Worm (Caenorhabditis elegans) whole organism, L4 larva: ENCODE results near the gene R160.10.
"Not testable (repeated sequence)": the region's sequence is repeated elsewhere in the genome, so short reads cannot be mapped to it uniquely, and the experiment has no call there.

Source experiments
- D1046.2 ChIP-seq: fragments of 200-800 bp; sonication (Bioruptor generic); IDR thresholded peaks from 2 replicates; pipeline ENCODE4 v1.3.6; 2022; ENCODE audit warnings: missing genetic modification characterization, missing compliant biosample characterization
- F44E2.7 ChIP-seq: fragments of 200-800 bp; sonication (Bioruptor generic); IDR thresholded peaks from 2 replicates; pipeline ENCODE4 v2.1.2; 2022; ENCODE audit warnings: missing genetic modification characterization, missing compliant biosample characterization
- T26A8.4 ChIP-seq: fragments of 200-800 bp; sonication (Bioruptor generic); IDR thresholded peaks from 2 replicates; pipeline ENCODE4 v1.3.6; 2022; ENCODE audit warnings: missing genetic modification characterization, missing compliant biosample characterization
- aha-1 ChIP-seq: fragments of 150-350 bp; peaks from one replicate; lab custom pipeline; 2014; ENCODE audit warnings: missing biosample characterization, missing genetic modification characterization
- aly-2 ChIP-seq: sonication (generic microtip); optimal IDR thresholded peaks from 2 replicates; lab custom pipeline; 2018; ENCODE audit warnings: missing biosample characterization, missing genetic modification characterization
- ceh-20 ChIP-seq: fragments of 200-800 bp; sonication (Bioruptor generic); IDR thresholded peaks from 2 replicates; pipeline ENCODE4 v1.3.6; 2022; ENCODE audit warnings: missing genetic modification reagents, missing genetic modification characterization, missing compliant biosample characterization
- ceh-28 ChIP-seq: fragments of 150-350 bp; optimal IDR thresholded peaks from 2 replicates; lab custom pipeline; 2014; ENCODE audit warnings: missing biosample characterization, missing genetic modification reagents, missing genetic modification characterization
- ceh-62 ChIP-seq: sonication (generic microtip); optimal IDR thresholded peaks from 2 replicates; lab custom pipeline; 2017; ENCODE audit warnings: missing biosample characterization, missing genetic modification characterization
- ceh-82 ChIP-seq: sonication (generic microtip); optimal IDR thresholded peaks from 2 replicates; lab custom pipeline; 2017; ENCODE audit warnings: missing biosample characterization, missing genetic modification characterization
- cey-2 ChIP-seq: sonication (generic microtip); optimal IDR thresholded peaks from 3 replicates; lab custom pipeline; 2017; ENCODE audit warnings: missing genetic modification characterization, mild to moderate bottlenecking, missing compliant biosample characterization, antibody characterized with exemption, borderline replicate concordance; ENCODE audit not compliant: insufficient read depth
- daf-19 ChIP-seq: fragments of 200-800 bp; sonication (Bioruptor generic); conservative IDR thresholded peaks from 2 replicates; pipeline ENCODE4 v1.3.6; 2022; ENCODE audit warnings: missing genetic modification characterization, missing compliant biosample characterization
- dmd-9 ChIP-seq: fragments of 200-800 bp; sonication (Bioruptor generic); IDR thresholded peaks from 2 replicates; pipeline ENCODE4 v1.3.6; 2022; ENCODE audit warnings: missing genetic modification reagents, missing genetic modification characterization, missing compliant biosample characterization
- dve-1 ChIP-seq: sonication (generic microtip); optimal IDR thresholded peaks from 2 replicates; lab custom pipeline; 2017; ENCODE audit warnings: antibody characterized with exemption, mild to moderate bottlenecking, missing genetic modification characterization, missing compliant biosample characterization; ENCODE audit not compliant: insufficient read depth
- egl-27 ChIP-seq: sonication (generic microtip); optimal IDR thresholded peaks from 3 replicates; lab custom pipeline; 2017; ENCODE audit warnings: missing biosample characterization, missing genetic modification reagents, missing genetic modification characterization
- fkh-10 ChIP-seq: fragments of 150-350 bp; optimal IDR thresholded peaks from 2 replicates; lab custom pipeline; 2014; ENCODE audit warnings: missing biosample characterization, missing genetic modification reagents, missing genetic modification characterization
- lin-1 ChIP-seq: fragments of 200-800 bp; sonication (Bioruptor generic); IDR thresholded peaks from 2 replicates; pipeline ENCODE4 v1.3.6; 2022; ENCODE audit warnings: missing genetic modification reagents, missing genetic modification characterization, missing compliant biosample characterization
- lin-13 ChIP-seq: fragments of 150-350 bp; optimal IDR thresholded peaks from 2 replicates; lab custom pipeline; 2014; ENCODE audit warnings: missing biosample characterization, missing genetic modification reagents, missing genetic modification characterization
- lin-15B ChIP-seq: fragments of 150-350 bp; sonication (generic microtip); optimal IDR thresholded peaks from 3 replicates; lab custom pipeline; 2014; ENCODE audit warnings: missing biosample characterization, missing genetic modification characterization
- lin-29 ChIP-seq: fragments of 200-800 bp; sonication (Bioruptor generic); IDR thresholded peaks from 2 replicates; pipeline ENCODE4 v1.3.6; 2022; ENCODE audit warnings: missing genetic modification reagents, missing genetic modification characterization, missing compliant biosample characterization
- lir-3 ChIP-seq: sonication (generic microtip); optimal IDR thresholded peaks from 2 replicates; lab custom pipeline; 2016; ENCODE audit warnings: mild to moderate bottlenecking, missing genetic modification characterization, missing compliant biosample characterization
- lsy-2 ChIP-seq, 2 experiments: fragments of 150-350 bp in 1 of 2; sonication (generic microtip) in 1 of 2; optimal IDR thresholded peaks; 2 replicates each; lab custom pipeline; 2014 to 2017; ENCODE audit warnings: missing biosample characterization in 2 of 2, missing genetic modification characterization in 2 of 2
- mdt-29 ChIP-seq: fragments of 200-800 bp; sonication (Bioruptor generic); IDR thresholded peaks from 2 replicates; pipeline ENCODE4 v1.3.6; 2022; ENCODE audit warnings: missing genetic modification reagents, missing genetic modification characterization, missing compliant biosample characterization
- mxl-2 ChIP-seq: fragments of 200-800 bp; sonication (Bioruptor generic); conservative IDR thresholded peaks from 2 replicates; pipeline ENCODE4 v1.3.6; 2022; ENCODE audit warnings: missing genetic modification reagents, missing genetic modification characterization, missing compliant biosample characterization
- nhr-25 ChIP-seq: sonication (generic microtip); optimal IDR thresholded peaks from 2 replicates; lab custom pipeline; 2017; ENCODE audit warnings: missing genetic modification characterization, mild to moderate bottlenecking, missing compliant biosample characterization, antibody characterized with exemption, moderate library complexity, borderline replicate concordance; ENCODE audit not compliant: insufficient read depth
- nhr-28 ChIP-seq: fragments of 150-350 bp; optimal IDR thresholded peaks from 2 replicates; lab custom pipeline; 2014; ENCODE audit warnings: missing biosample characterization, missing genetic modification characterization
- nhr-41 ChIP-seq: fragments of 200-800 bp; sonication (Bioruptor generic); IDR thresholded peaks from 2 replicates; pipeline ENCODE4 v1.3.6; 2022; ENCODE audit warnings: missing genetic modification reagents, missing genetic modification characterization, missing compliant biosample characterization
- nhr-42 ChIP-seq: fragments of 200-800 bp; sonication (Bioruptor generic); IDR thresholded peaks from 2 replicates; pipeline ENCODE4 v1.3.6; 2022; ENCODE audit warnings: missing genetic modification characterization, missing compliant biosample characterization
- pha-4 ChIP-seq, 2 experiments: fragments of 150-350 bp in 1 of 2; fragments of 200-800 bp in 1 of 2; sonication (Bioruptor generic) in 1 of 2; IDR thresholded peaks in 1 of 2; optimal IDR thresholded peaks in 1 of 2; 2 replicates each; pipeline versions ENCODE4 v1.3.6 to Lab custom; 2014 to 2022; ENCODE audit warnings: missing genetic modification characterization in 2 of 2, missing genetic modification reagents in 2 of 2, missing biosample characterization in 1 of 2, missing compliant biosample characterization in 1 of 2
- pqm-1 ChIP-seq: sonication (generic microtip); optimal IDR thresholded peaks from 2 replicates; lab custom pipeline; 2017; ENCODE audit warnings: missing biosample characterization, missing genetic modification characterization
- rbr-2 ChIP-seq: sonication (generic microtip); optimal IDR thresholded peaks from 2 replicates; lab custom pipeline; 2016; ENCODE audit warnings: missing genotype, missing genetic modification characterization, missing compliant biosample characterization
- saeg-2 ChIP-seq: fragments of 200-800 bp; sonication (Bioruptor generic); IDR thresholded peaks from 2 replicates; pipeline ENCODE4 v1.3.6; 2022; ENCODE audit warnings: missing genetic modification reagents, missing genetic modification characterization, missing compliant biosample characterization
- spr-3 ChIP-seq: fragments of 200-800 bp; sonication (Bioruptor generic); optimal IDR thresholded peaks from 2 replicates; lab custom pipeline; 2018; ENCODE audit warnings: mild to moderate bottlenecking, missing genetic modification characterization, missing compliant biosample characterization
- unc-39 ChIP-seq: sonication (generic microtip); optimal IDR thresholded peaks from 2 replicates; lab custom pipeline; 2017; ENCODE audit warnings: missing biosample characterization, missing genetic modification characterization
- unc-62 ChIP-seq, 3 experiments: fragments of 150-350 bp in 1 of 3; sonication (generic microtip); optimal IDR thresholded peaks in 2 of 3; peaks in 1 of 3; 1 replicate in 1 of 3; 2 replicates in 2 of 3; lab custom pipeline; 2014 to 2017; ENCODE audit warnings: missing biosample characterization in 3 of 3, missing genetic modification characterization in 3 of 3, missing genetic modification reagents in 3 of 3, missing genotype in 1 of 3
- vab-7 ChIP-seq: fragments of 200-800 bp; sonication (Bioruptor generic); IDR thresholded peaks from 2 replicates; pipeline ENCODE4 v1.3.6; 2022; ENCODE audit warnings: missing genetic modification reagents, missing genetic modification characterization, missing compliant biosample characterization
- zag-1 ChIP-seq: fragments of 150-350 bp; optimal IDR thresholded peaks from 2 replicates; lab custom pipeline; 2014; ENCODE audit warnings: missing biosample characterization, missing genetic modification characterization
- ztf-11 ChIP-seq: fragments of 150-350 bp; optimal IDR thresholded peaks from 2 replicates; lab custom pipeline; 2014; ENCODE audit warnings: missing biosample characterization, missing genetic modification characterization

The R160.10 gene

ce11 chrX:4339332-4339731 lies 28.0 kb downstream of the R160.10 start, which contains the start of gene cst-1:
cst-1 (plus strand) TSS chrX:4339632.
- not testable (repeated sequence) for TF ChIP-seq cey-2; aly-2; rbr-2 (tag; lab: Kevin White, UChicago)

DNA sequence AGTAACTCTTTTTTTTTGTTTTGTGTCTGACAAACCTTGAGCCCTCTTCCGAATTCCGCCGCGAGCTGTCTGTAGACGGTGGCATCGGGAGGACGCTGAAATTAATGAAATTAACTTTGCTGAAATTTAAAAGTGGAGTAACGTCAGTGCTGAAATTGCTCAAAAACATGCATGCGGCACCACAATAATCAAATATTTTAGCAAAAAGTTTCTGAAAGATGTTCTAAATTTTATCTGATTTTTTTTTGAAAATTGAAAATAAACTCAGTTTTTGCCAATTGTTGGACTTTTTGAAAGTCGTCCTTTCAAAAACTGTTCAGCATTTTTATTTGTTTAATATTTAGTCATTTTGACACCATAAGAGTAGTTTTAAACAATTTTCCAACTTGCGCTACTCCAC lies 31.4 kb downstream of the R160.10 start, which contains the start of gene cst-2:
TSS of gene cst-2 (minus strand) at position 101 of the 400 bp plus-strand sequence.
- not testable (repeated sequence) for TF ChIP-seq mxl-2; lin-1 (GFP tag; lab: Robert Waterston, UW); cey-2

DNA sequence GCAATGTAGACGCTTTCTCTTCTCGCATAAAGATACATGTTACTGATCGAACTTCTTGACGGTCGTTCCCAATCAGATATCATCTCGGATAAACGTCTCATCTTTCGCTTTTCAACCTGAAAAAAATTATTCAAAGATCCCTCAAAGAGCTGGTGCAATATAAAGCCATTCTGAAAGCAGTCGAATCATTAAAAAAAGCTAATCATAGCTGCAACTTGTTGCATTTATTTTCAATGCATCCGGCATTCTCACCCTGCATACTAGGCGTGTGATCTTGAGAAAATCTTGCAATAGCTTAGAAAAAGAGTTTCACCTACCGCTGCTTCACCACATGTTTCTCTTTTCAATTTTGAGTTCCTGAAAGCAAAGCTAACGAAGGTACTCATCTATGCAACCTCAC lies 35.0 kb downstream of the R160.10 start, which contains the start of gene C24A8.6:
TSS of gene C24A8.6 (minus strand) at position 101 of the 400 bp plus-strand sequence.
- TF ChIP-seq ceh-20 (GFP tag; lab: Robert Waterston, UW); lin-1 (GFP tag; lab: Robert Waterston, UW); ceh-62 (tag; lab: Kevin White, UChicago): not testable (repeated sequence)

ce11 chrX:4328816-4329215 lies 38.5 kb downstream of the R160.10 start, which contains the start of gene C24A8.5:
C24A8.5 (minus strand) TSS chrX:4328916.
- TF ChIP-seq unc-39 (no peak), ceh-82 (tag; lab: Kevin White, UChicago) (no peak), pqm-1 (tag; lab: Kevin White, UChicago) (no peak), nhr-41 (GFP tag; lab: Robert Waterston, UW) (no peak), F44E2.7 (GFP tag; lab: Robert Waterston, UW) (no peak), vab-7 (GFP tag; lab: Robert Waterston, UW) (no peak), nhr-28 (no peak), nhr-42 (no peak), lin-29 (GFP tag; lab: Robert Waterston, UW) (no peak)

- TF ChIP-seq aha-1 (tag; lab: Kevin White, UChicago) (peak; percentile 17), lin-15B (tag; lab: Kevin White, UChicago) (no peak), lin-13 (GFP tag; lab: Kevin White, UChicago) (no peak), nhr-42 (no peak), D1046.2 (no peak), pqm-1 (tag; lab: Kevin White, UChicago) (no peak), dmd-9 (GFP tag; lab: Robert Waterston, UW) (no peak), vab-7 (GFP tag; lab: Robert Waterston, UW) (no peak), T26A8.4 (GFP tag; lab: Robert Waterston, UW) (no peak), pha-4 (GFP tag; IDR thresholded peaks at IDR 0.05; lab: Robert Waterston, UW) (no peak), pha-4 (tag; optimal IDR thresholded peaks at IDR 0.05; lab: Kevin White, UChicago) (no peak), spr-3 (GFP tag; lab: Kevin White, UChicago) (no peak), nhr-25 (tag; lab: Kevin White, UChicago) (no peak), ztf-11 (no peak), zag-1 (tag; lab: Kevin White, UChicago) (no peak), nhr-41 (GFP tag; lab: Robert Waterston, UW) (no peak), nhr-28 (no peak), fkh-10 (GFP tag; lab: Kevin White, UChicago) (peak; percentile 51), unc-62 (GFP tag; optimal IDR thresholded peaks at IDR 0.05 in 1 of 2; lab: Kevin White, UChicago) (peak in 1 of 2 experiments; percentile 78), unc-62 (tag; optimal IDR thresholded peaks at IDR 0.05; lab: Kevin White, UChicago) (no peak)
Measured at ce11 chrX:4322847-4323455, 44.4 kb downstream of the R160.10 start.

- no peak for TF ChIP-seq dve-1 (tag; lab: Kevin White, UChicago)
- TF ChIP-seq D1046.2: no peak
- no peak for TF ChIP-seq lir-3 (tag; lab: Kevin White, UChicago)
- no peak for TF ChIP-seq mdt-29 (GFP tag; lab: Robert Waterston, UW)
- no peak for TF ChIP-seq ceh-28 (tag; lab: Kevin White, UChicago)
- TF ChIP-seq unc-39: no peak
- TF ChIP-seq lsy-2 (tag; optimal IDR thresholded peaks at IDR 0.05; lab: Kevin White, UChicago): no peak
- TF ChIP-seq saeg-2 (GFP tag; lab: Robert Waterston, UW): no peak
- no peak for TF ChIP-seq daf-19 (GFP tag; lab: Robert Waterston, UW)
- TF ChIP-seq lin-15B (tag; lab: Kevin White, UChicago): no peak
- TF ChIP-seq egl-27 (tag; lab: Kevin White, UChicago): no peak
- TF ChIP-seq, all 104 proteins: peak for 0
Measured at ce11 chrX:4320563-4320962, 46.8 kb downstream of the R160.10 start, which contains the start of gene dop-6. dop-6 (plus strand) TSS chrX:4320863.
